Fruit fly (Drosophila melanogaster): ENCODE results near the gene wntD.
A peak's percentile ranks its signal among the peaks of the same experiment; 100 is the strongest.

wntD gene

DNA sequence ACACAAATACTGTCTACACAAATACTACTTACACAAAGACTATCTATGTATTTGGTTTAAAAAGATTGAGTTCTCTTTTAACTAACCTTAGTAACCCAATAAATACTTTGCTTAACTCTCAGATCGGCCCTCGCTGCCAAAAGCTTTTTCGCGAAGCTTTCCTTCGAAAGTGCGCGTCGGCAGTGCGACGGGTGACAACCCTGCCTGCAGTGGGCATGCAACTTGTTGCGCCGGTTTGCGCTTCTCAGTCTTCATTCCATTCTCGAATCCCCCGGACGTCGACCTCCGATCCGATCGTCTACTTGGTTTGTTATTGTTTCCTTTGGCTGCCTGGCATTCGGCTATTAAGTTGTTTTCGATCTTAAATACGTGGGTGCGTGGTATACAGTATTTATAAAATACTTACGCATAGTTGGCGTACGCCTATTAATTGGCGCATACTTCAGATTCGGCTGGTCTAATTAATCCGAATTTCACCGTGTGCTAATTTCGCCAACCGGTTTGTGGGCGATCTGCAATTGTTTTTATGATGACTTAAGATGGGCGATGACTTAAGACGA lies 32.8 kb downstream of the wntD start, which contains the start of gene CG11686 (continued):
- peak; percentile 9 for TF ChIP-seq stwl (tag; optimal IDR thresholded peaks at IDR 0.05)
- TF ChIP-seq Ssrp (tag; optimal IDR thresholded peaks at IDR 0.05), result no peak
- TF ChIP-seq CG17802 (tag; optimal IDR thresholded peaks at IDR 0.05), result no peak
- no peak for TF ChIP-seq esg (GFP tag; conservative IDR thresholded peaks at IDR 0.05)
- no peak for TF ChIP-seq CG18262 (tag; optimal IDR thresholded peaks at IDR 0.05)
- TF ChIP-seq CG1792 (GFP tag; optimal IDR thresholded peaks at IDR 0.05), result no peak
- TF ChIP-seq Ets97D (GFP tag; optimal IDR thresholded peaks at IDR 0.05), result peak; percentile 6
- TF ChIP-seq CG17912 (GFP tag; optimal IDR thresholded peaks at IDR 0.05), result no peak
- TF ChIP-seq ATbp (GFP tag; optimal IDR thresholded peaks at IDR 0.05), result no peak
- no peak for TF ChIP-seq dimm (GFP tag; IDR thresholded peaks at IDR 0.05)
- no peak for TF ChIP-seq Gsc (GFP tag; IDR thresholded peaks at IDR 0.05)
- TF ChIP-seq mld (GFP tag; IDR thresholded peaks at IDR 0.05; ENCODE audit: partially characterized antibody), result no peak
- no peak; the same call in 2 of the 3 replicates for TF ChIP-seq dysf (GFP tag; IDR thresholded peaks at IDR 0.05)
- no peak for TF ChIP-seq Atf-2 (GFP tag; optimal IDR thresholded peaks at IDR 0.05)
- TF ChIP-seq NFAT (GFP tag; IDR thresholded peaks at IDR 0.05), result no peak
- no peak for TF ChIP-seq CoRest (tag; optimal IDR thresholded peaks at IDR 0.05)
- TF ChIP-seq CG17568 (GFP tag; optimal IDR thresholded peaks at IDR 0.05), result no peak
- TF ChIP-seq CG10543 (GFP tag; optimal IDR thresholded peaks at IDR 0.05), result no peak
- peak; percentile 88 for TF ChIP-seq kah (GFP tag; optimal IDR thresholded peaks at IDR 0.05)
- no peak for TF ChIP-seq cato (GFP tag; optimal IDR thresholded peaks at IDR 0.05; ENCODE audit: borderline replicate concordance)
- no peak for TF ChIP-seq CG13624 (GFP tag; optimal IDR thresholded peaks at IDR 0.05)
- TF ChIP-seq Dip2 (GFP tag; IDR thresholded peaks at IDR 0.05), result no peak
- TF ChIP-seq vnd (GFP tag; IDR thresholded peaks at IDR 0.05; ENCODE audit: partially characterized antibody), result no peak
- TF ChIP-seq wek (GFP tag; optimal IDR thresholded peaks at IDR 0.05), result peak; percentile 23
- no peak for TF ChIP-seq Sry-δ (GFP tag; optimal IDR thresholded peaks at IDR 0.05)
- TF ChIP-seq CTCF (GFP tag; optimal IDR thresholded peaks at IDR 0.05), result no peak
- TF ChIP-seq Sox102F (GFP tag; optimal IDR thresholded peaks at IDR 0.05), result no peak
- 0 out of 3 replicates have a peak, but pooled peaks have one; percentile 30 for TF ChIP-seq CG2199 (GFP tag; IDR thresholded peaks at IDR 0.05)
- no peak for TF ChIP-seq CG11398 (GFP tag; optimal IDR thresholded peaks at IDR 0.05)
- no peak for TF ChIP-seq chif (GFP tag; optimal IDR thresholded peaks at IDR 0.05)
- TF ChIP-seq stc (GFP tag; IDR thresholded peaks at IDR 0.05), result no peak
- TF ChIP-seq CG33557 (GFP tag; optimal IDR thresholded peaks at IDR 0.05), result no peak
- no peak for TF ChIP-seq CG3065 (GFP tag; optimal IDR thresholded peaks at IDR 0.05)
- no peak for TF ChIP-seq CG2712 (tag; optimal IDR thresholded peaks at IDR 0.05)
- TF ChIP-seq CG9817 (tag; optimal IDR thresholded peaks at IDR 0.05), result no peak
- no peak for TF ChIP-seq CG3407 (GFP tag; optimal IDR thresholded peaks at IDR 0.05)
- TF ChIP-seq seq (GFP tag; IDR thresholded peaks at IDR 0.05), result 0 out of 2 replicates have a peak, but pooled peaks have one; percentile 8
- TF ChIP-seq croc (GFP tag; conservative IDR thresholded peaks at IDR 0.05), result no peak
- TF ChIP-seq fd96Cb (tag; optimal IDR thresholded peaks at IDR 0.05), result no peak
- no peak for TF ChIP-seq ro (GFP tag; IDR thresholded peaks at IDR 0.05)
- no peak for TF ChIP-seq CG2202 (tag; optimal IDR thresholded peaks at IDR 0.05)
- 0 out of 2 replicates have a peak, but pooled peaks have one; percentile 17 for TF ChIP-seq sob (GFP tag; IDR thresholded peaks at IDR 0.05)
- TF ChIP-seq Hsf (GFP tag; optimal IDR thresholded peaks at IDR 0.05), result no peak
- no peak for TF ChIP-seq Ada2b (GFP tag; IDR thresholded peaks at IDR 0.05)
- peak; percentile 14 for TF ChIP-seq CG15514 (GFP tag; optimal IDR thresholded peaks at IDR 0.05)
- TF ChIP-seq Kr (GFP tag; optimal IDR thresholded peaks at IDR 0.05), result no peak
- TF ChIP-seq CG7928 (GFP tag; optimal IDR thresholded peaks at IDR 0.05), result no peak
- no peak for TF ChIP-seq CG11093 (GFP tag; IDR thresholded peaks at IDR 0.05)
- no peak for TF ChIP-seq CG12236 (GFP tag; optimal IDR thresholded peaks at IDR 0.05)
- peak; percentile 29 for TF ChIP-seq CG17829 (tag; optimal IDR thresholded peaks at IDR 0.05)
- no peak for TF ChIP-seq CG14710 (tag; optimal IDR thresholded peaks at IDR 0.05)
